Fruit fly (Drosophila melanogaster) whole organism, embryonic: ENCODE measurements around the gene FoxL1.
A peak's percentile ranks its signal among the peaks of the same experiment; 100 is the strongest.

Source experiments
- BEAF-32 ChIP-seq: fragments of 200-800 bp; sonication (Bioruptor generic); optimal IDR thresholded peaks from 3 replicates; lab custom pipeline; 2017; ENCODE audit warnings: missing biosample characterization, missing genetic modification characterization, mild to moderate bottlenecking, moderate library complexity, missing genetic modification reagents
- Blimp-1 ChIP-seq: fragments of 200-800 bp; sonication (Bioruptor generic); optimal IDR thresholded peaks from 3 replicates; lab custom pipeline; 2018; ENCODE audit warnings: missing biosample characterization, missing genetic modification characterization, mild to moderate bottlenecking, moderate library complexity, missing genetic modification reagents
- CG12071 ChIP-seq: fragments of 200-800 bp; sonication (Bioruptor generic); optimal IDR thresholded peaks from 3 replicates; lab custom pipeline; 2018; ENCODE audit warnings: missing biosample characterization, mild to moderate bottlenecking, missing genetic modification characterization
- CG12942 ChIP-seq: fragments of 200-800 bp; sonication (Bioruptor generic); optimal IDR thresholded peaks from 3 replicates; lab custom pipeline; 2016; ENCODE audit warnings: missing biosample characterization, missing genetic modification characterization
- CG15479 ChIP-seq: fragments of 200-800 bp; sonication (Bioruptor generic); optimal IDR thresholded peaks from 3 replicates; lab custom pipeline; 2019; ENCODE audit warnings: missing biosample characterization, mild to moderate bottlenecking, missing genetic modification characterization, moderate library complexity
- CG15601 ChIP-seq: fragments of 200-800 bp; sonication (Bioruptor generic); optimal IDR thresholded peaks from 3 replicates; lab custom pipeline; 2019; ENCODE audit warnings: missing biosample characterization, mild to moderate bottlenecking, missing genetic modification characterization, moderate library complexity
- CG17186 ChIP-seq: fragments of 200-800 bp; sonication (Bioruptor generic); optimal IDR thresholded peaks from 3 replicates; lab custom pipeline; 2017; ENCODE audit warnings: missing biosample characterization, missing genetic modification reagents, missing genetic modification characterization
- CG17568 ChIP-seq: fragments of 200-800 bp; sonication (Bioruptor generic); optimal IDR thresholded peaks from 2 replicates; lab custom pipeline; 2018; ENCODE audit warnings: missing biosample characterization, mild to moderate bottlenecking, missing genetic modification characterization, moderate library complexity
- CG2889 ChIP-seq: fragments of 200-800 bp; sonication (Bioruptor generic); IDR thresholded peaks from 3 replicates; pipeline ENCODE4 v1.3.6; 2022; ENCODE audit warnings: missing biosample characterization, missing genetic modification characterization
- CG32772 ChIP-seq: fragments of 200-800 bp; sonication (Bioruptor generic); IDR thresholded peaks from 2 replicates; pipeline ENCODE4 v1.3.6; 2022; ENCODE audit warnings: missing biosample characterization, missing genetic modification characterization
- CG33557 ChIP-seq: fragments of 200-800 bp; sonication (Bioruptor generic); optimal IDR thresholded peaks from 2 replicates; lab custom pipeline; 2019; ENCODE audit warnings: missing biosample characterization, mild to moderate bottlenecking, missing genetic modification characterization, moderate library complexity
- CG4617 ChIP-seq: fragments of 200-800 bp; sonication (Bioruptor generic); optimal IDR thresholded peaks from 3 replicates; lab custom pipeline; 2016; ENCODE audit warnings: missing biosample characterization, missing genetic modification characterization, borderline replicate concordance
- CG4707 ChIP-seq: fragments of 200-800 bp; sonication (Bioruptor generic); optimal IDR thresholded peaks from 2 replicates; lab custom pipeline; 2018; ENCODE audit warnings: missing biosample characterization, mild to moderate bottlenecking, missing genetic modification characterization, moderate library complexity
- CG4820 ChIP-seq: fragments of 200-800 bp; sonication (Bioruptor generic); optimal IDR thresholded peaks from 3 replicates; lab custom pipeline; 2016; ENCODE audit warnings: missing biosample characterization, missing genetic modification characterization
- CG7357 ChIP-seq: fragments of 200-800 bp; sonication (Bioruptor generic); IDR thresholded peaks from 3 replicates; pipeline ENCODE4 v1.3.6; 2022; ENCODE audit warnings: missing biosample characterization, missing genetic modification characterization
- CG7839 ChIP-seq: fragments of 200-800 bp; sonication (Bioruptor generic); optimal IDR thresholded peaks from 3 replicates; lab custom pipeline; 2018; ENCODE audit warnings: missing biosample characterization, mild to moderate bottlenecking, missing genetic modification characterization, moderate library complexity
- CG8765 ChIP-seq: fragments of 200-800 bp; sonication (Bioruptor generic); IDR thresholded peaks from 2 replicates; pipeline ENCODE4 v1.3.6; 2022; ENCODE audit warnings: missing biosample characterization, missing genetic modification characterization
- CG9797 ChIP-seq: fragments of 200-800 bp; sonication (Bioruptor generic); optimal IDR thresholded peaks from 3 replicates; lab custom pipeline; 2018; ENCODE audit warnings: missing biosample characterization, mild to moderate bottlenecking, missing genetic modification characterization
- CG9817 ChIP-seq: fragments of 200-800 bp; sonication (Bioruptor generic); optimal IDR thresholded peaks from 2 replicates; lab custom pipeline; 2018; ENCODE audit warnings: missing biosample characterization, mild to moderate bottlenecking, missing genetic modification characterization, moderate library complexity
- Camta ChIP-seq: fragments of 200-800 bp; sonication (Bioruptor generic); optimal IDR thresholded peaks from 2 replicates; lab custom pipeline; 2016; ENCODE audit warnings: missing biosample characterization, missing genetic modification characterization
- Chrac-16 ChIP-seq: fragments of 200-800 bp; sonication (Bioruptor generic); optimal IDR thresholded peaks from 3 replicates; lab custom pipeline; 2016; ENCODE audit warnings: missing biosample characterization, missing genetic modification characterization
- CrebB ChIP-seq: fragments of 200-800 bp; sonication (Bioruptor generic); optimal IDR thresholded peaks from 3 replicates; lab custom pipeline; 2018; ENCODE audit warnings: missing biosample characterization, mild to moderate bottlenecking, missing genetic modification characterization
- Dref ChIP-seq: fragments of 200-800 bp; sonication (Bioruptor generic); IDR thresholded peaks from 2 replicates; pipeline ENCODE4 v1.3.6; 2022; ENCODE audit warnings: missing biosample characterization, missing genetic modification characterization
- GATAe ChIP-seq: fragments of 200-800 bp; sonication (Bioruptor generic); conservative IDR thresholded peaks from 2 replicates; pipeline ENCODE4 v1.3.6; 2022; ENCODE audit warnings: missing biosample characterization, missing genetic modification characterization
- Gsc ChIP-seq: fragments of 200-800 bp; sonication (Bioruptor generic); IDR thresholded peaks from 2 replicates; pipeline ENCODE4 v1.3.6; 2022; ENCODE audit warnings: missing biosample characterization, missing genetic modification characterization
- Gug ChIP-seq: fragments of 200-800 bp; sonication (Bioruptor generic); IDR thresholded peaks from 4 replicates; pipeline ENCODE4 v1.3.6; 2022; ENCODE audit warnings: missing biosample characterization, missing genetic modification characterization
- Hr78 ChIP-seq, 2 experiments: fragments of 200-800 bp in 1 of 2; fragments of >200 bp in 1 of 2; sonication (Bioruptor generic) in 1 of 2; optimal IDR thresholded peaks; 2 replicates each; lab custom pipeline; 2017 to 2019; ENCODE audit warnings: missing biosample characterization in 2 of 2, missing genetic modification characterization in 2 of 2, mild to moderate bottlenecking in 1 of 2, moderate library complexity in 1 of 2
- Sry-β ChIP-seq: fragments of 200-800 bp; sonication (Bioruptor generic); optimal IDR thresholded peaks from 2 replicates; lab custom pipeline; 2018; ENCODE audit warnings: missing biosample characterization, mild to moderate bottlenecking, missing genetic modification characterization, moderate library complexity
- Sry-δ ChIP-seq: fragments of 200-800 bp; sonication (Bioruptor generic); optimal IDR thresholded peaks from 2 replicates; lab custom pipeline; 2016; ENCODE audit warnings: missing biosample characterization, missing genetic modification characterization
- Stat92E ChIP-seq, 3 experiments: fragments of >200 bp in 2 of 3; fragments of 200-800 bp in 1 of 3; sonication (Bioruptor generic) in 1 of 3; optimal IDR thresholded peaks; 2 replicates each; lab custom pipeline; 2017 to 2019; ENCODE audit warnings: missing biosample characterization in 3 of 3, missing genetic modification characterization in 3 of 3, mild to moderate bottlenecking in 1 of 3, moderate library complexity in 1 of 3
- ap ChIP-seq: fragments of 200-800 bp; sonication (Bioruptor generic); IDR thresholded peaks from 2 replicates; pipeline ENCODE4 v1.3.6; 2022; ENCODE audit warnings: missing biosample characterization, missing genetic modification characterization
- btn ChIP-seq: fragments of 200-800 bp; sonication (Bioruptor generic); optimal IDR thresholded peaks from 2 replicates; lab custom pipeline; 2016; ENCODE audit warnings: missing biosample characterization, missing genetic modification characterization
- chn ChIP-seq: fragments of 200-800 bp; sonication (Bioruptor generic); optimal IDR thresholded peaks from 2 replicates; lab custom pipeline; 2016; ENCODE audit warnings: missing biosample characterization, missing genetic modification characterization
- corto ChIP-seq: fragments of 200-800 bp; sonication (Bioruptor generic); optimal IDR thresholded peaks from 2 replicates; lab custom pipeline; 2016; ENCODE audit warnings: missing biosample characterization, mild to moderate bottlenecking, missing genetic modification characterization, moderate library complexity
- crol ChIP-seq: fragments of 200-800 bp; sonication (Bioruptor generic); IDR thresholded peaks from 2 replicates; pipeline ENCODE4 v1.3.6; 2022; ENCODE audit warnings: missing biosample characterization, missing genetic modification characterization
- en ChIP-seq: fragments of 200-800 bp; sonication (Bioruptor generic); optimal IDR thresholded peaks from 2 replicates; lab custom pipeline; 2016; ENCODE audit warnings: missing biosample characterization, missing genetic modification characterization
- klu ChIP-seq: fragments of 200-800 bp; sonication (Bioruptor generic); IDR thresholded peaks from 2 replicates; pipeline ENCODE4 v1.3.6; 2022; ENCODE audit warnings: missing biosample characterization, missing genetic modification characterization
- knrl ChIP-seq: fragments of 200-800 bp; sonication (Bioruptor generic); IDR thresholded peaks from 3 replicates; pipeline ENCODE4 v1.3.6; 2022; ENCODE audit warnings: missing biosample characterization, missing genetic modification characterization; ENCODE audit not compliant: partially characterized antibody
- mld ChIP-seq: fragments of 200-800 bp; sonication (Bioruptor generic); IDR thresholded peaks from 3 replicates; pipeline ENCODE4 v1.3.6; 2022; ENCODE audit warnings: missing biosample characterization, missing genetic modification characterization; ENCODE audit not compliant: partially characterized antibody
- phol ChIP-seq: fragments of 200-800 bp; sonication (Bioruptor generic); optimal IDR thresholded peaks from 3 replicates; lab custom pipeline; 2018; ENCODE audit warnings: missing biosample characterization, mild to moderate bottlenecking, missing genetic modification characterization, moderate library complexity
- ro ChIP-seq: fragments of 200-800 bp; sonication (Bioruptor generic); IDR thresholded peaks from 2 replicates; pipeline ENCODE4 v1.3.6; 2022; ENCODE audit warnings: missing biosample characterization, missing genetic modification characterization
- sens ChIP-seq: fragments of 200-800 bp; sonication (Bioruptor generic); peaks from one replicate; lab custom pipeline; 2016; ENCODE audit warnings: missing biosample characterization, missing genetic modification characterization
- seq ChIP-seq: fragments of 200-800 bp; sonication (Bioruptor generic); IDR thresholded peaks from 2 replicates; pipeline ENCODE4 v1.3.6; 2022; ENCODE audit warnings: missing biosample characterization, missing genetic modification characterization
- slbo ChIP-seq: fragments of 200-800 bp; sonication (Bioruptor generic); IDR thresholded peaks from 2 replicates; pipeline ENCODE4 v1.3.6; 2022; ENCODE audit warnings: missing biosample characterization, missing genetic modification characterization
- stc ChIP-seq: fragments of 200-800 bp; sonication (Bioruptor generic); IDR thresholded peaks from 2 replicates; pipeline ENCODE4 v1.3.6; 2022; ENCODE audit warnings: missing biosample characterization, missing genetic modification characterization
- tup ChIP-seq: fragments of 200-800 bp; sonication (Bioruptor generic); optimal IDR thresholded peaks from 2 replicates; lab custom pipeline; 2016; ENCODE audit warnings: missing biosample characterization, mild to moderate bottlenecking, missing genetic modification characterization, moderate library complexity
- vnd ChIP-seq: fragments of 200-800 bp; sonication (Bioruptor generic); IDR thresholded peaks from 3 replicates; pipeline ENCODE4 v1.3.6; 2022; ENCODE audit warnings: missing biosample characterization, missing genetic modification characterization; ENCODE audit not compliant: partially characterized antibody
- wdn ChIP-seq: fragments of 200-800 bp; sonication (Bioruptor generic); IDR thresholded peaks from 2 replicates; pipeline ENCODE4 v1.3.6; 2022; ENCODE audit warnings: missing biosample characterization, missing genetic modification characterization
- zfh2 ChIP-seq: fragments of 200-800 bp; sonication (Bioruptor generic); optimal IDR thresholded peaks from 2 replicates; lab custom pipeline; 2016; ENCODE audit warnings: missing biosample characterization, missing genetic modification characterization

Gene FoxL1

DNA sequence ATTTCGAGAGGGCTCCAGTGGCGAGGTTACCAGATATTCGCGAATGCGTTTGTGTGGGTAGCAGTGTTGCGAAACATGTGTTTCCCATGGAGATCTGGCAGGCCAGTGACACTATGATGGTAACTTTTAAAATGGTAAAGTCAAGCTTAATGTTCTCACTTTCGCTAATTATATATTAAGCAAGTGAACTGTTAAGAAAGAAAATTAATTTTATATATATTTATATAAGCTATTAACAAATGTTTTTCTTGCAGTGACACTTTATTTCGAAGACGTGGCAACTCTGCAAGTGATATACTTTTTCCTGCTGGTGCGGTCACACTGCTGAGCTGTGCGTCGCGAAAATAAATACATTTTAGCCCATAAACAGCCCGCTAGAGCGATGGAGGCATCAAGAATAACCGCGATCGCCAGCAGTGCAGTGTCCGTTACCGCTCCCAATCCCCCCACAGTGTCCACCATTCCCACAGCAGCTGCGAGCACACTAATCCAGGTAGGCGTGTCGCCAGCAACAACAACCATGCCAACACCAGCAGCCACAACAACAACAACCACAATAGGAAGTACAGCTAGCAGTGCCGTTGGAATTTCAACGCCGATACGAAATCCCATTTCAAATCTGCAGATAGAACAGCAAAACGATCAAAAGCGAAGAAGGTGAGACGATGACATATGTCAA lies 21.7 kb downstream of the FoxL1 start, which contains the start of the genes CG11593 and Rcd5 (continued):
- TF ChIP-seq CG12071 (no peak), Stat92E (GFP tag; optimal IDR thresholded peaks at IDR 0.05; lab: Kevin White, UChicago) (no peak), sens (peak; percentile 73), CG7839 (tag; lab: Kevin White, UChicago) (no peak), seq (GFP tag; lab: Robert Waterston, UW) (peak; percentile 57; the same call in 1 of the 2 replicates), Dref (GFP tag; lab: Robert Waterston, UW) (0 out of 2 replicates have a peak, but pooled peaks have one; percentile 31), Gsc (GFP tag; lab: Robert Waterston, UW) (peak; percentile 50), crol (GFP tag; lab: Robert Waterston, UW) (peak; percentile 20; the same call in 1 of the 2 replicates), Camta (GFP tag; lab: Kevin White, UChicago) (no peak), Sry-δ (GFP tag; lab: Kevin White, UChicago) (no peak), Blimp-1 (GFP tag; lab: Kevin White, UChicago) (no peak), CG33557 (GFP tag; lab: Kevin White, UChicago) (no peak), CG9797 (GFP tag; lab: Kevin White, UChicago) (peak; percentile 87), BEAF-32 (GFP tag; lab: Kevin White, UChicago) (peak; percentile 44), ro (GFP tag; lab: Robert Waterston, UW) (no peak), wdn (GFP tag; lab: Robert Waterston, UW) (peak; percentile 81), CG7357 (GFP tag; lab: Robert Waterston, UW) (peak; percentile 77), CG17568 (GFP tag; lab: Kevin White, UChicago) (no peak), GATAe (GFP tag; lab: Robert Waterston, UW) (peak; percentile 70), tup (GFP tag; lab: Kevin White, UChicago) (peak; percentile 38), ap (GFP tag; lab: Robert Waterston, UW) (peak; percentile 40; the same call in 1 of the 2 replicates), corto (GFP tag; lab: Kevin White, UChicago) (no peak), mld (no peak), CG32772 (GFP tag; lab: Robert Waterston, UW) (peak; percentile 89), btn (GFP tag; lab: Kevin White, UChicago) (no peak), CrebB (tag; lab: Kevin White, UChicago) (no peak), CG17186 (GFP tag; lab: Kevin White, UChicago) (peak; percentile 69), CG9817 (peak; percentile 77), Hr78 (GFP tag; optimal IDR thresholded peaks at IDR 0.05; lab: Kevin White, UChicago) (no peak), Gug (GFP tag; lab: Robert Waterston, UW) (peak; percentile 85), CG8765 (GFP tag; lab: Robert Waterston, UW) (peak; percentile 75; the same call in 1 of the 2 replicates), knrl (GFP tag; lab: Robert Waterston, UW) (peak; percentile 53; the same call in 2 of the 3 replicates), zfh2 (GFP tag; lab: Kevin White, UChicago) (peak; percentile 45), CG4820 (GFP tag; lab: Kevin White, UChicago) (peak; percentile 55), phol (tag; lab: Kevin White, UChicago) (peak; percentile 87), en (GFP tag; lab: Kevin White, UChicago) (no peak), vnd (GFP tag; lab: Robert Waterston, UW) (no peak), slbo (GFP tag; lab: Robert Waterston, UW) (peak; percentile 94), CG2889 (peak; percentile 81), Sry-β (GFP tag; lab: Kevin White, UChicago) (peak; percentile 36), stc (peak; percentile 67; the same call in 1 of the 2 replicates), CG4707 (no peak), klu (GFP tag; lab: Robert Waterston, UW) (peak; percentile 54; the same call in 1 of the 2 replicates), CG4617 (GFP tag; lab: Kevin White, UChicago) (peak; percentile 96), CG15601 (no peak), chn (GFP tag; lab: Kevin White, UChicago) (peak; percentile 29), CG15479 (peak; percentile 25), Chrac-16 (GFP tag; lab: Kevin White, UChicago) (peak; percentile 56), CG12942 (GFP tag; lab: Kevin White, UChicago) (peak; percentile 75)
